Fruit fly (Drosophila melanogaster): ENCODE measurements around the gene CG18284.

- TF ChIP-seq CG7045 (GFP tag; optimal IDR thresholded peaks at IDR 0.05) (no peak), Clk (GFP tag; optimal IDR thresholded peaks at IDR 0.05) (no peak), CG5204 (GFP tag; optimal IDR thresholded peaks at IDR 0.05) (no peak), pad (GFP tag; optimal IDR thresholded peaks at IDR 0.05) (no peak), CG12768 (GFP tag; optimal IDR thresholded peaks at IDR 0.05) (no peak), CG33017 (tag; optimal IDR thresholded peaks at IDR 0.05) (no peak), Mnt (GFP tag; optimal IDR thresholded peaks at IDR 0.05) (no peak), CG11617 (GFP tag; optimal IDR thresholded peaks at IDR 0.05) (no peak), kay (GFP tag; ENCODE audit: borderline replicate concordance) (no peak), cic (GFP tag; optimal IDR thresholded peaks at IDR 0.05) (no peak)
These were observed at the start of gene CG18284 for dm6 chr2L:10643671-10644070.
